Worm (Caenorhabditis elegans) whole organism, L3 larva: ENCODE results near the gene C54F6.12.

Source experiments
- ZK546.5 ChIP-seq: sonication (generic microtip); optimal IDR thresholded peaks from 2 replicates; lab custom pipeline; 2017; ENCODE audit warnings: missing biosample characterization, missing genetic modification characterization
- aly-2 ChIP-seq: fragments of 150-350 bp; optimal IDR thresholded peaks from 2 replicates; lab custom pipeline; 2014; ENCODE audit warnings: missing biosample characterization, missing genetic modification characterization
- ama-1 ChIP-seq: fragments of 150-350 bp; optimal IDR thresholded peaks from 2 replicates; lab custom pipeline; 2018
- ceh-28 ChIP-seq: fragments of 150-350 bp; optimal IDR thresholded peaks from 2 replicates; lab custom pipeline; 2014; ENCODE audit warnings: missing biosample characterization, missing genetic modification reagents, missing genetic modification characterization
- ceh-82 ChIP-seq: fragments of 150-350 bp; optimal IDR thresholded peaks from 2 replicates; lab custom pipeline; 2014; ENCODE audit warnings: missing biosample characterization, missing genetic modification characterization
- ceh-9 ChIP-seq: sonication (generic microtip); optimal IDR thresholded peaks from 2 replicates; lab custom pipeline; 2018; ENCODE audit warnings: missing biosample characterization, missing genetic modification characterization
- daf-12 ChIP-seq: fragments of 150-350 bp; optimal IDR thresholded peaks from 2 replicates; lab custom pipeline; 2014; ENCODE audit warnings: missing biosample characterization, missing genetic modification reagents, missing genetic modification characterization
- egl-5 ChIP-seq: fragments of 150-350 bp; optimal IDR thresholded peaks from 2 replicates; lab custom pipeline; 2017; ENCODE audit warnings: missing biosample characterization, missing genetic modification reagents, missing genetic modification characterization, inconsistent platforms
- elt-1 ChIP-seq: fragments of 150-350 bp; optimal IDR thresholded peaks from 2 replicates; lab custom pipeline; 2014; ENCODE audit warnings: missing biosample characterization, missing genetic modification characterization
- elt-2 ChIP-seq: sonication (generic microtip); optimal IDR thresholded peaks from 2 replicates; lab custom pipeline; 2016; ENCODE audit warnings: missing genetic modification reagents, mild to moderate bottlenecking, missing genetic modification characterization, missing compliant biosample characterization
- elt-3 ChIP-seq, 3 experiments: fragments of 150-350 bp in 1 of 3; sonication (generic microtip) in 2 of 3; optimal IDR thresholded peaks; 2 replicates in 2 of 3; 4 replicates in 1 of 3; lab custom pipeline; 2014 to 2017; ENCODE audit warnings: missing biosample characterization in 3 of 3, missing genetic modification characterization in 3 of 3
- eor-1 ChIP-seq, 2 experiments: fragments of 150-350 bp; optimal IDR thresholded peaks; 2 replicates each; lab custom pipeline; 2014 to 2018; ENCODE audit warnings: missing biosample characterization in 2 of 2, missing genetic modification characterization in 2 of 2
- fos-1 ChIP-seq: fragments of 150-350 bp; optimal IDR thresholded peaks from 2 replicates; lab custom pipeline; 2014; ENCODE audit warnings: missing biosample characterization, missing genetic modification characterization
- jun-1 ChIP-seq: fragments of 150-350 bp; optimal IDR thresholded peaks from 2 replicates; lab custom pipeline; 2014; ENCODE audit warnings: missing biosample characterization, missing genetic modification reagents, missing genetic modification characterization
- lin-15B ChIP-seq: fragments of 150-350 bp; optimal IDR thresholded peaks from 2 replicates; lab custom pipeline; 2014; ENCODE audit warnings: missing biosample characterization, missing genetic modification characterization
- lin-39 ChIP-seq: fragments of 150-350 bp; optimal IDR thresholded peaks from 2 replicates; lab custom pipeline; 2018; ENCODE audit warnings: missing biosample characterization, missing genetic modification reagents, missing genetic modification characterization
- mdl-1 ChIP-seq: fragments of 150-350 bp; optimal IDR thresholded peaks from 2 replicates; lab custom pipeline; 2014; ENCODE audit warnings: missing biosample characterization, missing genetic modification characterization
- mml-1 ChIP-seq: fragments of 150-350 bp; sonication (generic microtip); optimal IDR thresholded peaks from 3 replicates; lab custom pipeline; 2014; ENCODE audit warnings: missing biosample characterization, missing genetic modification characterization
- nfya-1 ChIP-seq: sonication (generic microtip); optimal IDR thresholded peaks from 2 replicates; lab custom pipeline; 2017; ENCODE audit warnings: missing genetic modification characterization, mild to moderate bottlenecking, missing compliant biosample characterization, antibody characterized with exemption, moderate library complexity; ENCODE audit not compliant: insufficient read depth
- nhr-11 ChIP-seq: fragments of 150-350 bp; optimal IDR thresholded peaks from 2 replicates; lab custom pipeline; 2014; ENCODE audit warnings: missing biosample characterization, missing genetic modification characterization
- nhr-23 ChIP-seq: fragments of 150-350 bp; optimal IDR thresholded peaks from 2 replicates; lab custom pipeline; 2014; ENCODE audit warnings: missing biosample characterization, missing genetic modification reagents, missing genetic modification characterization
- nhr-237 ChIP-seq: fragments of 150-350 bp; optimal IDR thresholded peaks from 2 replicates; lab custom pipeline; 2014; ENCODE audit warnings: missing biosample characterization, missing genetic modification characterization
- nhr-25 ChIP-seq: sonication (generic microtip); optimal IDR thresholded peaks from 2 replicates; lab custom pipeline; 2017; ENCODE audit warnings: missing biosample characterization, missing genetic modification characterization
- nhr-28 ChIP-seq: fragments of 150-350 bp; optimal IDR thresholded peaks from 2 replicates; lab custom pipeline; 2014; ENCODE audit warnings: missing biosample characterization, missing genetic modification characterization
- nhr-67 ChIP-seq: fragments of 150-350 bp; optimal IDR thresholded peaks from 2 replicates; lab custom pipeline; 2014; ENCODE audit warnings: missing biosample characterization, missing genetic modification characterization
- nhr-76 ChIP-seq: fragments of 150-350 bp; sonication (generic microtip); optimal IDR thresholded peaks from 5 replicates; lab custom pipeline; 2014; ENCODE audit warnings: missing biosample characterization, missing genetic modification characterization
- pha-4 ChIP-seq: fragments of 150-350 bp; optimal IDR thresholded peaks from 2 replicates; lab custom pipeline; 2014; ENCODE audit warnings: missing biosample characterization, missing genetic modification reagents, missing genetic modification characterization
- pqm-1 ChIP-seq: fragments of 150-350 bp; optimal IDR thresholded peaks from 2 replicates; lab custom pipeline; 2017; ENCODE audit warnings: missing biosample characterization, missing genetic modification characterization, inconsistent platforms
- sea-2 ChIP-seq: fragments of 150-350 bp; sonication (generic microtip); optimal IDR thresholded peaks from 4 replicates; lab custom pipeline; 2014; ENCODE audit warnings: missing biosample characterization, missing genetic modification reagents, missing genetic modification characterization
- snpc-4 ChIP-seq: fragments of 150-350 bp; optimal IDR thresholded peaks from 2 replicates; lab custom pipeline; 2014; ENCODE audit warnings: missing biosample characterization, missing genetic modification characterization
- tbx-2 ChIP-seq: sonication (generic microtip); optimal IDR thresholded peaks from 2 replicates; lab custom pipeline; 2016; ENCODE audit warnings: mild to moderate bottlenecking, missing genetic modification characterization, missing compliant biosample characterization
- unc-39 ChIP-seq: sonication (generic microtip); optimal IDR thresholded peaks from 4 replicates; lab custom pipeline; 2017; ENCODE audit warnings: missing biosample characterization, missing genetic modification characterization
- zag-1 ChIP-seq: fragments of 150-350 bp; optimal IDR thresholded peaks from 2 replicates; lab custom pipeline; 2014; ENCODE audit warnings: missing biosample characterization, missing genetic modification characterization
- ztf-11 ChIP-seq: fragments of 150-350 bp; optimal IDR thresholded peaks from 2 replicates; lab custom pipeline; 2014; ENCODE audit warnings: missing biosample characterization, missing genetic modification characterization
- ztf-4 ChIP-seq: fragments of 150-350 bp; optimal IDR thresholded peaks from 2 replicates; lab custom pipeline; 2014; ENCODE audit warnings: missing biosample characterization, missing genetic modification characterization

Gene C54F6.12

DNA sequence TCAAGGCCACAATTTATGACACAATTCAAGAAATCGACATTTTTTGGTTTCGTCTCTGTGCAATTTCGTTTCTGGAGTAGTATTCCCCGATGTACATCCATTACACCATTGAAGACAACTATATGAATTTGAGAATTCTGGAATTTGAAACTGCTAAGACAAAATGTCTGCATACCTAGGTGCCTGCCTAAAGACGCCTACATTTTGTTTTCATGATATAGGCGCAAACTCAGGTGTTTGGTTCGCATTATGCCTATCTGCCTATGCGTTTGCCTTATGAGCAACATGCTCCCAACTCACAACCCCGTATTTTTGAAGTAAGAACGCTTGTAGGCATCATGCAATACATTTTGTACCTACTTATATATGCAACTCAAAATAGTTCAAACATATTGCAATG is 33.0 kb upstream of the C54F6.12 start, which contains the start of gene F19F10.14:
Gene F19F10.14 (minus strand): TSS at position 101 of the 400 bp plus-strand sequence.
- TF ChIP-seq zag-1 (tag; lab: Kevin White, UChicago) (no peak), ceh-82 (tag; lab: Kevin White, UChicago) (no peak), elt-3 (tag; optimal IDR thresholded peaks at IDR 0.05; lab: Kevin White, UChicago) (no peak), elt-2 (no peak), pqm-1 (tag; lab: Kevin White, UChicago) (no peak), fos-1 (tag; lab: Kevin White, UChicago) (no peak), ama-1 (lab: Kevin White, UChicago) (no peak), aly-2 (tag; lab: Kevin White, UChicago) (no peak), elt-1 (no peak), snpc-4 (no peak), ztf-11 (tag; lab: Kevin White, UChicago) (no peak), nhr-76 (tag; lab: Kevin White, UChicago) (no peak), mml-1 (tag; lab: Kevin White, UChicago) (no peak), unc-39 (tag; lab: Kevin White, UChicago) (no peak), ceh-28 (tag; lab: Kevin White, UChicago) (no peak), daf-12 (no peak), ceh-9 (tag; lab: Kevin White, UChicago) (no peak)

- no peak for TF ChIP-seq ceh-82 (tag; lab: Kevin White, UChicago)
These were observed 32.4 kb upstream of the C54F6.12 start, which contains the start of gene clec-212 for ce11 chrV:7570290-7570689. Gene clec-212, minus strand, starts transcription at chrV:7570390.

ce11 chrV:7562947-7563346 is 25.0 kb upstream of the C54F6.12 start, which contains the start of gene F19F10.1:
Gene F19F10.1, plus strand, starts transcription at chrV:7563247.
- TF ChIP-seq jun-1 (tag; lab: Kevin White, UChicago): no peak
- no peak for TF ChIP-seq elt-2
- TF ChIP-seq nhr-76 (tag; lab: Kevin White, UChicago): no peak
- no peak for TF ChIP-seq nhr-11 (tag; lab: Kevin White, UChicago)
- TF ChIP-seq lin-15B (tag; lab: Kevin White, UChicago): no peak
- TF ChIP-seq nhr-25: no peak
- no peak for TF ChIP-seq nhr-28 (tag; lab: Kevin White, UChicago)
- no peak for TF ChIP-seq ZK546.5 (tag; lab: Kevin White, UChicago)
- TF ChIP-seq pha-4 (tag; lab: Kevin White, UChicago): no peak
- TF ChIP-seq nhr-23 (tag; lab: Kevin White, UChicago): no peak
- no peak for TF ChIP-seq nhr-237 (tag; lab: Kevin White, UChicago)
- no peak for TF ChIP-seq nhr-67 (tag; lab: Kevin White, UChicago)
- TF ChIP-seq snpc-4: no peak
- no peak for TF ChIP-seq lin-39 (tag; lab: Kevin White, UChicago)
- TF ChIP-seq, all 47 proteins: peak for 0

DNA sequence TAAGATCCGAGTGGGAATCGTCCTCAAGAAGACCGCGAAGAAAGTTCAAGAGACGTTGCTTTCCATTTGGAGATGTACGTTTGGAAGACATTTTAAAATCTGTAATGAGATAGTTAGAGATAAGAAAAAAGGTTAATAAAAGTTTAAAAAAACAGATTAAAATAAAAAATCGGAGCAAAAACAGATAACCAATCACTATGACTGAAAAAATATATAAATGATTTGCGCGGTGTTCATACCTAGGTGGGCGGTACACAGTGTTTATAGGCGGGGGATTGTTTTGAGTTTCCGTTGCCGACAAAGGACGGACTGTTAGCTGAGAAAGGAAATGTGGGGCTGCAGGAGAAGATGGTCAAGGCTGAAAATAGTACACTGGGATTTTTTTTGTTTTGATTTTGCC is 20.8 kb upstream of the C54F6.12 start, which contains the start of gene ets-7:
Gene ets-7 (minus strand): TSS at position 101 of the 400 bp plus-strand sequence.
- TF ChIP-seq nhr-28 (tag; lab: Kevin White, UChicago) (no peak), ceh-82 (tag; lab: Kevin White, UChicago) (no peak), pha-4 (tag; lab: Kevin White, UChicago) (no peak), nhr-25 (no peak), tbx-2 (tag; lab: Kevin White, UChicago) (no peak), nhr-76 (tag; lab: Kevin White, UChicago) (no peak), aly-2 (tag; lab: Kevin White, UChicago) (no peak), sea-2 (GFP tag; lab: Kevin White, UChicago) (no peak), nhr-23 (tag; lab: Kevin White, UChicago) (no peak), mdl-1 (tag; lab: Kevin White, UChicago) (no peak), unc-39 (tag; lab: Kevin White, UChicago) (no peak), elt-3 (tag; optimal IDR thresholded peaks at IDR 0.05; lab: Kevin White, UChicago) (no peak), nfya-1 (tag; lab: Kevin White, UChicago) (no peak), elt-2 (no peak), ztf-4 (tag; lab: Kevin White, UChicago) (no peak), mml-1 (tag; lab: Kevin White, UChicago) (no peak), ZK546.5 (tag; lab: Kevin White, UChicago) (no peak), fos-1 (tag; lab: Kevin White, UChicago) (no peak), eor-1 (tag; optimal IDR thresholded peaks at IDR 0.05; lab: Kevin White, UChicago) (no peak), egl-5 (tag; lab: Kevin White, UChicago) (no peak)
